Worm (Caenorhabditis elegans): ENCODE data around the gene Y44A6D.7.

Gene Y44A6D.7

DNA sequence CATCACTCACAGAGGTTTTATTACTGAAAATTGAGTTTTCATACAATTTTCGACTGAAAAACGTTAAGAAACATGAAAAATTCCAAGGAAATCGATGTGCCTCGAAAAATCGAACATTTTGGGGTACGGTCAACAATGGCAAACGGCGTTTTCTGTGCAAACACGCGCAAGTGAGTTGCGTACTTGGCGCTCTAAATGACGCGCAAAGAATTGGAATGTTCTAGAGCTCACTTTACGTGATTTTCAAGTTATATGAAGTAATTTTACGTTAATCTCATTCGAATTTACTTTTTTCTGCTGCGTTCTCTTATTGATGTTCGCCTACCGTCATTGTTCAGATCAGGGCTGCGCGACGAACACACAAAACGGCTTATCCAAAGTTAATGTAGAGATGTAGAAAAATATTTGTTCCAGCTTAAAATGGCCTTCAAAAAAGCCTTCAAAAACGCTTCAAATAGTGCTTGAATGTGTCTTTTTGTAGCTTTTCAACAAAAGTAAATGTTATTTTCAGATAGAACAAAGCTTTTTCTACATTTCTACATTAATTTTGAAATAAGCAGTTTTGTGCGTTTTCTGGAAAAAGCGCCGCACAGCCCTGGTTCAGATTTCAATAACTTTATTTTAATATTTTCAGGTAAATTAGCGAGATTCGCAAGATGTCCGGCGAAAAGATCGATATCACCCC is 31.1 kb downstream of the Y44A6D.7 start, which contains the start of the genes F31D4.2 and fkb-6 (continued):
- no peak for TF ChIP-seq lir-3 (tag; optimal IDR thresholded peaks at IDR 0.05; ENCODE audit: poor library complexity)
- no peak for TF ChIP-seq alr-1 (tag; optimal IDR thresholded peaks at IDR 0.05; ENCODE audit: borderline replicate concordance)
- TF ChIP-seq lin-15B (tag; optimal IDR thresholded peaks at IDR 0.05) = peak; percentile 25
- peak; percentile 94 for TF ChIP-seq snu-23 (GFP tag; optimal IDR thresholded peaks at IDR 0.05)
- peak; percentile 49 for TF ChIP-seq fkh-10 (GFP tag; optimal IDR thresholded peaks at IDR 0.05)
- TF ChIP-seq ztf-4 (tag; optimal IDR thresholded peaks at IDR 0.05) = peak; percentile 51
- TF ChIP-seq unc-98 (GFP tag; IDR thresholded peaks at IDR 0.05) = no peak
- peak; percentile 73 for TF ChIP-seq isw-1 (GFP tag; IDR thresholded peaks at IDR 0.05)
- no peak for TF ChIP-seq skn-1 (tag; optimal IDR thresholded peaks at IDR 0.05)
- TF ChIP-seq lsy-2 (tag; optimal IDR thresholded peaks at IDR 0.05) = peak; percentile 96 to 99
- TF ChIP-seq egl-13 (tag; optimal IDR thresholded peaks at IDR 0.05) = peak; percentile 49
- no peak for TF ChIP-seq blmp-1 (tag; optimal IDR thresholded peaks at IDR 0.05)
- peak; percentile 75 for TF ChIP-seq irx-1 (tag; optimal IDR thresholded peaks at IDR 0.05)
- no peak for TF ChIP-seq hlh-4 (tag; optimal IDR thresholded peaks at IDR 0.05)
- TF ChIP-seq zag-1 (tag; optimal IDR thresholded peaks at IDR 0.05) = no peak
- TF ChIP-seq ceh-63 (GFP tag; optimal IDR thresholded peaks at IDR 0.05) = no peak
- peak; percentile 85 for TF ChIP-seq nhr-85 (tag)
- TF ChIP-seq C16A3.4 (tag; optimal IDR thresholded peaks at IDR 0.05) = peak; percentile 84
- TF ChIP-seq elt-2 (tag; optimal IDR thresholded peaks at IDR 0.05) = peak; percentile 8
- peak; percentile 76 for TF ChIP-seq xbp-1 (tag; optimal IDR thresholded peaks at IDR 0.05)
- peak; percentile 25 for TF ChIP-seq vab-15 (tag; optimal IDR thresholded peaks at IDR 0.05)
- TF ChIP-seq grh-1 (GFP tag; IDR thresholded peaks at IDR 0.05) = peak; percentile 38; the same call in 1 of the 2 replicates
- peak; percentile 84 for TF ChIP-seq nhr-19 (GFP tag; conservative IDR thresholded peaks at IDR 0.05)
- peak; percentile 88 for TF ChIP-seq swsn-7 (tag; optimal IDR thresholded peaks at IDR 0.05)
- TF ChIP-seq lin-13 (GFP tag; optimal IDR thresholded peaks at IDR 0.05) = peak; percentile 66
- TF ChIP-seq Y116A8C.19 (tag; optimal IDR thresholded peaks at IDR 0.05; ENCODE audit: borderline replicate concordance) = no peak
- TF ChIP-seq rnt-1 (tag; optimal IDR thresholded peaks at IDR 0.05) = peak; percentile 74
- no peak for TF ChIP-seq unc-30 (tag; optimal IDR thresholded peaks at IDR 0.05)
- peak; percentile 57; the same call in 1 of the 2 replicates for TF ChIP-seq mab-9 (GFP tag; IDR thresholded peaks at IDR 0.05)
- TF ChIP-seq nhr-90 (tag; optimal IDR thresholded peaks at IDR 0.05; ENCODE audit: poor library complexity) = peak; percentile 73
- peak; percentile 57 for TF ChIP-seq snpc-4 (tag; optimal IDR thresholded peaks at IDR 0.05)
- peak; percentile 91 for TF ChIP-seq unc-130 (tag; optimal IDR thresholded peaks at IDR 0.05)
- TF ChIP-seq ces-1 (GFP tag; optimal IDR thresholded peaks at IDR 0.05) = no peak
- no peak for TF ChIP-seq sox-4 (tag; optimal IDR thresholded peaks at IDR 0.05)
- peak in 1 of 2 experiments; percentile 35 for TF ChIP-seq ztf-11 (tag; optimal IDR thresholded peaks at IDR 0.05)
- no peak for TF ChIP-seq ceh-88 (GFP tag; IDR thresholded peaks at IDR 0.05)
- TF ChIP-seq ceh-82 (tag; optimal IDR thresholded peaks at IDR 0.05) = peak; percentile 71 to 84 (median 77)
- peak; percentile 20 for TF ChIP-seq ceh-8 (GFP tag; optimal IDR thresholded peaks at IDR 0.05)
- peak; percentile 7 for TF ChIP-seq lin-39 (tag; optimal IDR thresholded peaks at IDR 0.05)
- TF ChIP-seq tlp-1 (tag; optimal IDR thresholded peaks at IDR 0.05) = no peak
- TF ChIP-seq ets-5 (GFP tag; IDR thresholded peaks at IDR 0.05) = no peak
- TF ChIP-seq nhr-237 (tag; optimal IDR thresholded peaks at IDR 0.05) = peak; percentile 2
- no peak for TF ChIP-seq nhr-28 (tag; optimal IDR thresholded peaks at IDR 0.05)
- no peak for TF ChIP-seq C04F5.9 (tag; optimal IDR thresholded peaks at IDR 0.05)
- TF ChIP-seq sptf-1 (tag; optimal IDR thresholded peaks at IDR 0.05) = no peak
- TF ChIP-seq C34B4.2 (tag; optimal IDR thresholded peaks at IDR 0.05) = no peak
- peak; percentile 98 for TF ChIP-seq F16B12.6 (tag; optimal IDR thresholded peaks at IDR 0.05)
- TF ChIP-seq nhr-12 (tag; optimal IDR thresholded peaks at IDR 0.05) = no peak
- TF ChIP-seq pag-3 (tag; optimal IDR thresholded peaks at IDR 0.05; ENCODE audit: borderline replicate concordance, insufficient read depth) = no peak
- no peak for TF ChIP-seq fkh-4 (tag; optimal IDR thresholded peaks at IDR 0.05; ENCODE audit: borderline replicate concordance)
- TF ChIP-seq zip-4 (GFP tag; optimal IDR thresholded peaks at IDR 0.05) = peak; percentile 52
- TF ChIP-seq mef-2 (tag; optimal IDR thresholded peaks at IDR 0.05) = no peak

Data from whole organism, L1 larva.